Fruit fly (Drosophila melanogaster) whole organism, embryonic: ENCODE measurements around the gene CG16775.

ENCODE experiments used
- Bgb ChIP-seq: fragments of 200-800 bp; sonication (Bioruptor generic); IDR thresholded peaks from 2 replicates; pipeline ENCODE4 v1.3.6; 2022; ENCODE audit warnings: missing biosample characterization, missing genetic modification characterization; ENCODE audit not compliant: partially characterized antibody
- BtbVII ChIP-seq: fragments of 200-800 bp; sonication (Bioruptor generic); optimal IDR thresholded peaks from 3 replicates; lab custom pipeline; 2017; ENCODE audit warnings: missing biosample characterization, mild to moderate bottlenecking, missing genetic modification characterization
- CG10462 ChIP-seq: fragments of 200-800 bp; sonication (Bioruptor generic); optimal IDR thresholded peaks from 2 replicates; lab custom pipeline; 2016; ENCODE audit warnings: missing biosample characterization, missing genetic modification characterization
- CG11696 ChIP-seq: fragments of 200-800 bp; sonication (Bioruptor generic); IDR thresholded peaks from 2 replicates; pipeline ENCODE4 v1.3.6; 2022; ENCODE audit warnings: missing biosample characterization, missing genetic modification characterization
- CG11723 ChIP-seq: fragments of 200-800 bp; sonication (Bioruptor generic); optimal IDR thresholded peaks from 2 replicates; lab custom pipeline; 2017; ENCODE audit warnings: missing biosample characterization, mild to moderate bottlenecking, missing genetic modification characterization
- CG14710 ChIP-seq: fragments of 200-800 bp; sonication (Bioruptor generic); optimal IDR thresholded peaks from 3 replicates; lab custom pipeline; 2019; ENCODE audit warnings: missing biosample characterization, mild to moderate bottlenecking, missing genetic modification characterization, moderate library complexity
- CG14860 ChIP-seq: fragments of 200-800 bp; sonication (Bioruptor generic); IDR thresholded peaks from 3 replicates; pipeline ENCODE4 v1.3.6; 2022; ENCODE audit warnings: missing biosample characterization, missing genetic modification characterization; ENCODE audit not compliant: partially characterized antibody
- CG15514 ChIP-seq: fragments of 200-800 bp; sonication (Bioruptor generic); optimal IDR thresholded peaks from 3 replicates; lab custom pipeline; 2017; ENCODE audit warnings: missing biosample characterization, missing genetic modification characterization, mild to moderate bottlenecking, moderate library complexity, missing genetic modification reagents
- CG16815 ChIP-seq: fragments of 200-800 bp; sonication (Bioruptor generic); optimal IDR thresholded peaks from 3 replicates; lab custom pipeline; 2017; ENCODE audit warnings: missing biosample characterization, mild to moderate bottlenecking, missing genetic modification characterization
- CG17328 ChIP-seq: fragments of 200-800 bp; sonication (Bioruptor generic); IDR thresholded peaks from 2 replicates; pipeline ENCODE4 v1.3.6; 2022; ENCODE audit warnings: missing biosample characterization, missing genetic modification characterization
- CG17612 ChIP-seq: fragments of 200-800 bp; sonication (Bioruptor generic); IDR thresholded peaks from 2 replicates; pipeline ENCODE4 v1.3.6; 2022; ENCODE audit warnings: missing biosample characterization, missing genetic modification characterization
- CG18011 ChIP-seq: fragments of 200-800 bp; sonication (Bioruptor generic); optimal IDR thresholded peaks from 2 replicates; lab custom pipeline; 2017; ENCODE audit warnings: missing biosample characterization, missing genetic modification characterization, mild to moderate bottlenecking, moderate library complexity, missing genotype
- CG2889 ChIP-seq: fragments of 200-800 bp; sonication (Bioruptor generic); IDR thresholded peaks from 3 replicates; pipeline ENCODE4 v1.3.6; 2022; ENCODE audit warnings: missing biosample characterization, missing genetic modification characterization
- CG3163 ChIP-seq: fragments of 200-800 bp; sonication (Bioruptor generic); optimal IDR thresholded peaks from 3 replicates; lab custom pipeline; 2016; ENCODE audit warnings: missing biosample characterization, missing genetic modification characterization
- CG3995 ChIP-seq: fragments of 200-800 bp; sonication (Bioruptor generic); optimal IDR thresholded peaks from 3 replicates; lab custom pipeline; 2016; ENCODE audit warnings: missing biosample characterization, missing genetic modification characterization
- CG4730 ChIP-seq: fragments of 200-800 bp; sonication (Bioruptor generic); IDR thresholded peaks from 2 replicates; pipeline ENCODE4 v1.3.6; 2022; ENCODE audit warnings: missing biosample characterization, missing genetic modification characterization
- CG6683 ChIP-seq: fragments of 200-800 bp; sonication (Bioruptor generic); optimal IDR thresholded peaks from 2 replicates; lab custom pipeline; 2017; ENCODE audit warnings: missing biosample characterization, mild to moderate bottlenecking, missing genetic modification characterization, missing genetic modification reagents
- CG7357 ChIP-seq: fragments of 200-800 bp; sonication (Bioruptor generic); IDR thresholded peaks from 3 replicates; pipeline ENCODE4 v1.3.6; 2022; ENCODE audit warnings: missing biosample characterization, missing genetic modification characterization
- CG7963 ChIP-seq: fragments of 200-800 bp; sonication (Bioruptor generic); IDR thresholded peaks from 3 replicates; pipeline ENCODE4 v1.3.6; 2022; ENCODE audit warnings: missing biosample characterization, missing genetic modification characterization; ENCODE audit not compliant: partially characterized antibody
- GATAe ChIP-seq: fragments of 200-800 bp; sonication (Bioruptor generic); conservative IDR thresholded peaks from 2 replicates; pipeline ENCODE4 v1.3.6; 2022; ENCODE audit warnings: missing biosample characterization, missing genetic modification characterization
- Jarid2 ChIP-seq: fragments of 200-800 bp; sonication (Bioruptor generic); optimal IDR thresholded peaks from 3 replicates; lab custom pipeline; 2017; ENCODE audit warnings: mild to moderate bottlenecking, missing biosample characterization, missing genetic modification reagents, missing genetic modification characterization
- Lim3 ChIP-seq: fragments of 200-800 bp; sonication (Bioruptor generic); IDR thresholded peaks from 2 replicates; pipeline ENCODE4 v1.3.6; 2022; ENCODE audit warnings: missing biosample characterization, missing genetic modification characterization
- MBD-R2 ChIP-seq: fragments of 200-800 bp; sonication (Bioruptor generic); IDR thresholded peaks from 2 replicates; pipeline ENCODE4 v1.3.6; 2022; ENCODE audit warnings: missing biosample characterization, missing genetic modification characterization
- MTF-1 ChIP-seq: fragments of 200-800 bp; sonication (Bioruptor generic); optimal IDR thresholded peaks from 2 replicates; lab custom pipeline; 2018; ENCODE audit warnings: missing biosample characterization, mild to moderate bottlenecking, missing genetic modification characterization, borderline replicate concordance
- Trl ChIP-seq, 3 experiments: fragments of >200 bp in 2 of 3; fragments of 200-800 bp in 1 of 3; sonication (Bioruptor generic) in 1 of 3; optimal IDR thresholded peaks; 2 replicates in 1 of 3; 3 replicates in 2 of 3; lab custom pipeline; 2016 to 2017; ENCODE audit warnings: missing biosample characterization in 1 of 3, missing genetic modification characterization in 1 of 3
- exex ChIP-seq: fragments of 200-800 bp; sonication (Bioruptor generic); optimal IDR thresholded peaks from 4 replicates; lab custom pipeline; 2018; ENCODE audit warnings: missing biosample characterization, mild to moderate bottlenecking, missing genetic modification characterization, moderate library complexity
- gce ChIP-seq: fragments of 200-800 bp; sonication (Bioruptor generic); IDR thresholded peaks from 3 replicates; pipeline ENCODE4 v1.3.6; 2022; ENCODE audit warnings: missing biosample characterization, missing genetic modification characterization
- grn ChIP-seq: fragments of 200-800 bp; sonication (Bioruptor generic); optimal IDR thresholded peaks from 3 replicates; lab custom pipeline; 2017; ENCODE audit warnings: missing biosample characterization, missing genetic modification characterization
- gro ChIP-seq: fragments of 200-800 bp; sonication (Bioruptor generic); optimal IDR thresholded peaks from 2 replicates; lab custom pipeline; 2016; ENCODE audit warnings: missing biosample characterization, missing genetic modification characterization
- lola ChIP-seq, 3 experiments: fragments of >200 bp in 2 of 3; fragments of 200-800 bp in 1 of 3; sonication (Bioruptor generic) in 1 of 3; optimal IDR thresholded peaks; 2 replicates each; lab custom pipeline; 2017 to 2019; ENCODE audit warnings: missing biosample characterization in 3 of 3, missing genetic modification characterization in 3 of 3, mild to moderate bottlenecking in 1 of 3, moderate library complexity in 1 of 3
- lov ChIP-seq, 2 experiments: fragments of 200-800 bp in 1 of 2; fragments of >200 bp in 1 of 2; sonication (Bioruptor generic) in 1 of 2; IDR thresholded peaks in 1 of 2; optimal IDR thresholded peaks in 1 of 2; 2 replicates in 1 of 2; 3 replicates in 1 of 2; pipeline versions ENCODE4 v1.3.6 to Lab custom; 2017 to 2022; ENCODE audit warnings: missing biosample characterization in 1 of 2, missing genetic modification characterization in 1 of 2
- mirr ChIP-seq: fragments of 200-800 bp; sonication (Bioruptor generic); optimal IDR thresholded peaks from 3 replicates; lab custom pipeline; 2018; ENCODE audit warnings: missing biosample characterization, mild to moderate bottlenecking, missing genetic modification characterization
- nmo ChIP-seq: fragments of 200-800 bp; sonication (Bioruptor generic); optimal IDR thresholded peaks from 2 replicates; lab custom pipeline; 2018; ENCODE audit warnings: missing biosample characterization, mild to moderate bottlenecking, missing genetic modification characterization, moderate library complexity
- nom ChIP-seq: fragments of 200-800 bp; sonication (Bioruptor generic); optimal IDR thresholded peaks from 2 replicates; lab custom pipeline; 2017; ENCODE audit warnings: missing biosample characterization, missing genetic modification characterization, mild to moderate bottlenecking, moderate library complexity, missing genetic modification reagents
- pum ChIP-seq: fragments of 200-800 bp; sonication (Bioruptor generic); optimal IDR thresholded peaks from 2 replicates; lab custom pipeline; 2016; ENCODE audit warnings: missing biosample characterization, missing genetic modification characterization
- salm ChIP-seq: fragments of 200-800 bp; sonication (Bioruptor generic); optimal IDR thresholded peaks from 2 replicates; lab custom pipeline; 2018; ENCODE audit warnings: missing biosample characterization, mild to moderate bottlenecking, missing genetic modification characterization
- sd ChIP-seq: fragments of 200-800 bp; sonication (Bioruptor generic); optimal IDR thresholded peaks from 3 replicates; lab custom pipeline; 2018; ENCODE audit warnings: missing biosample characterization, mild to moderate bottlenecking, missing genetic modification characterization, moderate library complexity
- sens ChIP-seq: fragments of 200-800 bp; sonication (Bioruptor generic); peaks from one replicate; lab custom pipeline; 2016; ENCODE audit warnings: missing biosample characterization, missing genetic modification characterization
- slp2 ChIP-seq: fragments of 200-800 bp; sonication (Bioruptor generic); optimal IDR thresholded peaks from 2 replicates; lab custom pipeline; 2016; ENCODE audit warnings: missing biosample characterization, missing genetic modification characterization
- sug ChIP-seq: fragments of 200-800 bp; optimal IDR thresholded peaks from 2 replicates; lab custom pipeline; 2019; ENCODE audit warnings: missing biosample characterization, mild to moderate bottlenecking, missing genetic modification characterization, moderate library complexity
- tup ChIP-seq: fragments of 200-800 bp; sonication (Bioruptor generic); optimal IDR thresholded peaks from 2 replicates; lab custom pipeline; 2016; ENCODE audit warnings: missing biosample characterization, mild to moderate bottlenecking, missing genetic modification characterization, moderate library complexity
- twi ChIP-seq: fragments of 200-800 bp; optimal IDR thresholded peaks from 2 replicates; lab custom pipeline; 2019; ENCODE audit warnings: missing biosample characterization, mild to moderate bottlenecking, missing genetic modification characterization, moderate library complexity
- zen2 ChIP-seq: fragments of 200-800 bp; sonication (Bioruptor generic); IDR thresholded peaks from 3 replicates; pipeline ENCODE4 v1.3.6; 2022; ENCODE audit warnings: missing biosample characterization, missing genetic modification characterization; ENCODE audit not compliant: partially characterized antibody

CG16775 gene

dm6 chr3L:17893660-17894059, 7.2 kb upstream of the CG16775 start (continued):
- TF ChIP-seq lov (optimal IDR thresholded peaks at IDR 0.05; lab: Kevin White, UChicago) (no peak), lov (GFP tag; IDR thresholded peaks at IDR 0.05; lab: Robert Waterston, UW) (no peak), GATAe (GFP tag; lab: Robert Waterston, UW) (no peak), MBD-R2 (GFP tag; lab: Robert Waterston, UW) (no peak), CG10462 (GFP tag; lab: Kevin White, UChicago) (no peak), salm (tag; lab: Kevin White, UChicago) (no peak), nom (GFP tag; lab: Kevin White, UChicago) (no peak)

dm6 chr3L:17887393-17887792, 948 bp upstream of the CG16775 start, which contains the start of gene CG7402:
CG7402 (plus strand) TSS chr3L:17887705.
- TF ChIP-seq CG2889 (GFP tag; lab: Robert Waterston, UW) = no peak
- TF ChIP-seq CG15514 (GFP tag; lab: Kevin White, UChicago) = no peak
- no peak for TF ChIP-seq CG17612 (GFP tag; lab: Robert Waterston, UW)
- no peak for TF ChIP-seq twi
- TF ChIP-seq MTF-1 (GFP tag; lab: Kevin White, UChicago) = no peak
- TF ChIP-seq nmo (GFP tag; lab: Kevin White, UChicago) = no peak
- no peak for TF ChIP-seq pum (GFP tag; lab: Kevin White, UChicago)
- TF ChIP-seq BtbVII (GFP tag; lab: Kevin White, UChicago) = no peak
- no peak for TF ChIP-seq CG11723 (GFP tag; lab: Kevin White, UChicago)
- TF ChIP-seq CG6683 (GFP tag; lab: Kevin White, UChicago) = no peak
- TF ChIP-seq CG7357 (GFP tag; lab: Robert Waterston, UW) = 0 out of 3 replicates have a peak, but pooled peaks have one; percentile 15
- TF ChIP-seq CG17328 = no peak
- no peak for TF ChIP-seq sd
- TF ChIP-seq CG14710 (tag; lab: Kevin White, UChicago) = no peak
- no peak for TF ChIP-seq grn (GFP tag; lab: Kevin White, UChicago)
- TF ChIP-seq CG18011 (GFP tag; lab: Kevin White, UChicago) = peak; percentile 89

dm6 chr3L:17884276-17884675, 2.2 kb downstream of the CG16775 start, which contains the start of gene CG5506:
CG5506 (minus strand) TSS chr3L:17884376.
- TF ChIP-seq slp2 (GFP tag; lab: Kevin White, UChicago) (no peak), tup (GFP tag; lab: Kevin White, UChicago) (no peak), grn (GFP tag; lab: Kevin White, UChicago) (peak; percentile 4), CG16815 (no peak), exex (tag; lab: Kevin White, UChicago) (peak; percentile 48), gce (GFP tag; lab: Robert Waterston, UW) (no peak)
- TF ChIP-seq, all 482 proteins: peak for 2

dm6 chr3L:17878781-17879360, 7.6 kb downstream of the CG16775 start, which contains the start of gene CG7408:
CG7408 (plus strand) TSS chr3L:17879096.
- TF ChIP-seq grn (GFP tag; lab: Kevin White, UChicago) (peak; percentile 29), CG3163 (GFP tag; lab: Kevin White, UChicago) (peak; percentile 95), gro (GFP tag; lab: Kevin White, UChicago) (peak; percentile 8), CG3995 (GFP tag; lab: Kevin White, UChicago) (peak; percentile 91), Trl (optimal IDR thresholded peaks at IDR 0.05; lab: Kevin White, UChicago) (peak; percentile 56 to 74), Trl (GFP tag; optimal IDR thresholded peaks at IDR 0.05; lab: Kevin White, UChicago) (no peak), CG11696 (GFP tag; lab: Robert Waterston, UW) (no peak), sug (peak; percentile 13), CG7963 (GFP tag; lab: Robert Waterston, UW) (0 out of 3 replicates have a peak, but pooled peaks have one; percentile 10), exex (tag; lab: Kevin White, UChicago) (peak; percentile 94), mirr (peak; percentile 46), lola (GFP tag; optimal IDR thresholded peaks at IDR 0.05; lab: Kevin White, UChicago) (no peak), CG4730 (GFP tag; lab: Robert Waterston, UW) (no peak), Jarid2 (GFP tag; lab: Kevin White, UChicago) (peak; percentile 73), zen2 (peak; percentile 30; the same call in 1 of the 3 replicates), CG14860 (0 out of 3 replicates have a peak, but pooled peaks have one; percentile 16), Bgb (GFP tag; lab: Robert Waterston, UW) (peak; percentile 45; the same call in 1 of the 2 replicates), Lim3 (GFP tag; lab: Robert Waterston, UW) (no peak), sens (GFP tag; lab: Kevin White, UChicago) (peak; percentile 78)
